Fruit fly (Drosophila melanogaster) whole organism, prepupa: ENCODE measurements around the gene CG14285.

ENCODE experiments used
- Blimp-1 ChIP-seq: fragments of 200-800 bp; sonication (Bioruptor generic); optimal IDR thresholded peaks from 3 replicates; lab custom pipeline; 2017; ENCODE audit warnings: missing biosample characterization, missing genetic modification characterization, mild to moderate bottlenecking, moderate library complexity, missing genetic modification reagents
- CG10631 ChIP-seq: fragments of 200-800 bp; sonication (Bioruptor generic); optimal IDR thresholded peaks from 2 replicates; lab custom pipeline; 2016; ENCODE audit warnings: missing biosample characterization, missing genetic modification characterization
- CG10669 ChIP-seq: fragments of 200-800 bp; sonication (Bioruptor generic); optimal IDR thresholded peaks from 3 replicates; lab custom pipeline; 2018; ENCODE audit warnings: missing biosample characterization, mild to moderate bottlenecking, missing genetic modification characterization, moderate library complexity
- CG11294 ChIP-seq: fragments of 200-800 bp; sonication (Bioruptor generic); IDR thresholded peaks from 2 replicates; pipeline ENCODE4 v1.3.6; 2022; ENCODE audit warnings: missing biosample characterization, missing genetic modification characterization
- CG11762 ChIP-seq: fragments of 200-800 bp; sonication (Bioruptor generic); optimal IDR thresholded peaks from 3 replicates; lab custom pipeline; 2016; ENCODE audit warnings: missing biosample characterization, missing genetic modification characterization; ENCODE audit not compliant: insufficient read depth
- CG11902 ChIP-seq: fragments of 200-800 bp; sonication (Bioruptor generic); optimal IDR thresholded peaks from 3 replicates; lab custom pipeline; 2016; ENCODE audit warnings: missing biosample characterization, missing genetic modification characterization
- CG1621 ChIP-seq: fragments of 200-800 bp; sonication (Bioruptor generic); optimal IDR thresholded peaks from 3 replicates; lab custom pipeline; 2018; ENCODE audit warnings: missing biosample characterization, mild to moderate bottlenecking, missing genetic modification characterization
- CG16779 ChIP-seq: fragments of 200-800 bp; sonication (Bioruptor generic); optimal IDR thresholded peaks from 3 replicates; lab custom pipeline; 2017; ENCODE audit warnings: missing biosample characterization, mild to moderate bottlenecking, missing genetic modification characterization
- CG31627 ChIP-seq: fragments of 200-800 bp; sonication (Bioruptor generic); optimal IDR thresholded peaks from 3 replicates; lab custom pipeline; 2016; ENCODE audit warnings: missing biosample characterization, missing genetic modification characterization
- CG34406 ChIP-seq: fragments of 200-800 bp; sonication (Bioruptor generic); optimal IDR thresholded peaks from 3 replicates; lab custom pipeline; 2016; ENCODE audit warnings: missing biosample characterization, missing genetic modification characterization
- CG3919 ChIP-seq: fragments of 200-800 bp; sonication (Bioruptor generic); optimal IDR thresholded peaks from 3 replicates; lab custom pipeline; 2016; ENCODE audit warnings: missing biosample characterization, missing genetic modification characterization
- CG6163 ChIP-seq: fragments of 200-800 bp; sonication (Bioruptor generic); IDR thresholded peaks from 3 replicates; pipeline ENCODE4 v1.3.6; 2022; ENCODE audit warnings: missing biosample characterization, missing genetic modification characterization
- CG6276 ChIP-seq: fragments of 200-800 bp; sonication (Bioruptor generic); optimal IDR thresholded peaks from 2 replicates; lab custom pipeline; 2017; ENCODE audit warnings: missing biosample characterization, mild to moderate bottlenecking, missing genetic modification characterization
- CG6808 ChIP-seq: fragments of 200-800 bp; sonication (Bioruptor generic); optimal IDR thresholded peaks from 3 replicates; lab custom pipeline; 2017; ENCODE audit warnings: missing biosample characterization, missing genetic modification characterization, mild to moderate bottlenecking, moderate library complexity, missing genetic modification reagents
- CG8119 ChIP-seq: fragments of 200-800 bp; sonication (Bioruptor generic); IDR thresholded peaks from 3 replicates; pipeline ENCODE4 v1.3.6; 2022; ENCODE audit warnings: missing biosample characterization, missing genetic modification characterization
- CG8319 ChIP-seq: fragments of 200-800 bp; sonication (Bioruptor generic); optimal IDR thresholded peaks from 3 replicates; lab custom pipeline; 2016; ENCODE audit warnings: missing biosample characterization, missing genetic modification characterization
- CG8632 ChIP-seq: fragments of 200-800 bp; sonication (Bioruptor generic); optimal IDR thresholded peaks from 3 replicates; lab custom pipeline; 2016; ENCODE audit warnings: missing biosample characterization, missing genetic modification characterization
- Eip75B ChIP-seq: fragments of 200-800 bp; sonication (Bioruptor generic); optimal IDR thresholded peaks from 3 replicates; lab custom pipeline; 2016; ENCODE audit warnings: missing biosample characterization, missing genetic modification characterization
- Eip78C ChIP-seq: fragments of 200-800 bp; sonication (Bioruptor generic); peaks from one replicate; lab custom pipeline; 2016; ENCODE audit warnings: missing biosample characterization, missing genetic modification characterization
- Eip93F ChIP-seq: fragments of 200-800 bp; sonication (Bioruptor generic); optimal IDR thresholded peaks from 2 replicates; lab custom pipeline; 2016; ENCODE audit warnings: missing biosample characterization, mild to moderate bottlenecking, missing genetic modification characterization
- Ets21C ChIP-seq: fragments of 200-800 bp; sonication (Bioruptor generic); optimal IDR thresholded peaks from 3 replicates; lab custom pipeline; 2016; ENCODE audit warnings: missing biosample characterization, missing genetic modification characterization
- Ets96B ChIP-seq: fragments of 200-800 bp; optimal IDR thresholded peaks from 2 replicates; lab custom pipeline; 2019; ENCODE audit warnings: missing biosample characterization, mild to moderate bottlenecking, missing genetic modification characterization, moderate library complexity
- Gug ChIP-seq: fragments of 200-800 bp; sonication (Bioruptor generic); IDR thresholded peaks from 2 replicates; pipeline ENCODE4 v1.3.6; 2022; ENCODE audit warnings: missing biosample characterization, missing genetic modification characterization
- Hr38 ChIP-seq: sonication (Bioruptor generic); optimal IDR thresholded peaks from 2 replicates; lab custom pipeline; 2016; ENCODE audit warnings: missing biosample characterization, missing genetic modification characterization
- Hr39 ChIP-seq: fragments of 200-800 bp; sonication (Bioruptor generic); optimal IDR thresholded peaks from 2 replicates; lab custom pipeline; 2016; ENCODE audit warnings: missing biosample characterization, missing genetic modification characterization
- Hr4 ChIP-seq: fragments of 200-800 bp; sonication (Bioruptor generic); optimal IDR thresholded peaks from 3 replicates; lab custom pipeline; 2016; ENCODE audit warnings: missing biosample characterization, missing genetic modification characterization
- Met ChIP-seq: fragments of 200-800 bp; sonication (Bioruptor generic); optimal IDR thresholded peaks from 3 replicates; lab custom pipeline; 2016; ENCODE audit warnings: missing biosample characterization, missing genetic modification characterization
- Smox ChIP-seq: fragments of 200-800 bp; sonication (Bioruptor generic); optimal IDR thresholded peaks from 3 replicates; lab custom pipeline; 2016; ENCODE audit warnings: missing biosample characterization, missing genetic modification characterization
- Sox102F ChIP-seq: fragments of 200-800 bp; sonication (Bioruptor generic); optimal IDR thresholded peaks from 2 replicates; lab custom pipeline; 2016; ENCODE audit warnings: missing biosample characterization, mild to moderate bottlenecking, missing genetic modification characterization
- Sox14 ChIP-seq: fragments of 200-800 bp; sonication (Bioruptor generic); optimal IDR thresholded peaks from 3 replicates; lab custom pipeline; 2016; ENCODE audit warnings: missing biosample characterization, missing genetic modification characterization
- achi ChIP-seq: fragments of 200-800 bp; sonication (Bioruptor generic); optimal IDR thresholded peaks from 3 replicates; lab custom pipeline; 2016; ENCODE audit warnings: missing biosample characterization, missing genetic modification characterization
- acj6 ChIP-seq: fragments of 200-800 bp; sonication (Bioruptor generic); optimal IDR thresholded peaks from 3 replicates; lab custom pipeline; 2016; ENCODE audit warnings: missing biosample characterization, missing genetic modification characterization
- cyc ChIP-seq: fragments of 200-800 bp; sonication (Bioruptor generic); optimal IDR thresholded peaks from 3 replicates; lab custom pipeline; 2016; ENCODE audit warnings: missing biosample characterization, missing genetic modification characterization
- dsx ChIP-seq: fragments of 200-800 bp; optimal IDR thresholded peaks from 3 replicates; lab custom pipeline; 2019; ENCODE audit warnings: missing biosample characterization, mild to moderate bottlenecking, missing genetic modification characterization, moderate library complexity; ENCODE audit not compliant: poor library complexity, severe bottlenecking
- eg ChIP-seq: fragments of 200-800 bp; sonication (Bioruptor generic); IDR thresholded peaks from 3 replicates; pipeline ENCODE4 v1.3.6; 2022; ENCODE audit warnings: missing biosample characterization, missing genetic modification characterization
- esn ChIP-seq: fragments of 200-800 bp; sonication (Bioruptor generic); optimal IDR thresholded peaks from 2 replicates; lab custom pipeline; 2016; ENCODE audit warnings: missing biosample characterization, mild to moderate bottlenecking, missing genetic modification characterization, moderate library complexity
- fd59A ChIP-seq: fragments of 200-800 bp; sonication (Bioruptor generic); optimal IDR thresholded peaks from 2 replicates; lab custom pipeline; 2017; ENCODE audit warnings: missing biosample characterization, mild to moderate bottlenecking, missing genetic modification characterization, missing genetic modification reagents
- fd85E ChIP-seq: fragments of 200-800 bp; sonication (Bioruptor generic); optimal IDR thresholded peaks from 3 replicates; lab custom pipeline; 2016; ENCODE audit warnings: missing biosample characterization, missing genetic modification characterization
- fkh ChIP-seq: fragments of 200-800 bp; sonication (Bioruptor generic); optimal IDR thresholded peaks from 3 replicates; lab custom pipeline; 2017; ENCODE audit warnings: missing biosample characterization, mild to moderate bottlenecking, missing genetic modification characterization, moderate library complexity
- lz ChIP-seq: fragments of 200-800 bp; sonication (Bioruptor generic); optimal IDR thresholded peaks from 3 replicates; lab custom pipeline; 2016; ENCODE audit warnings: missing biosample characterization, missing genetic modification characterization
- net ChIP-seq: fragments of 200-800 bp; sonication (Bioruptor generic); optimal IDR thresholded peaks from 3 replicates; lab custom pipeline; 2016; ENCODE audit warnings: missing biosample characterization, missing genetic modification characterization
- pdm3 ChIP-seq: fragments of 200-800 bp; sonication (Bioruptor generic); optimal IDR thresholded peaks from 3 replicates; lab custom pipeline; 2016; ENCODE audit warnings: missing biosample characterization, missing genetic modification characterization
- spab ChIP-seq: fragments of 200-800 bp; sonication (Bioruptor generic); optimal IDR thresholded peaks from 2 replicates; lab custom pipeline; 2017; ENCODE audit warnings: missing biosample characterization, mild to moderate bottlenecking, missing genetic modification characterization, missing genetic modification reagents
- ss ChIP-seq, 2 experiments: fragments of 200-800 bp; sonication (Bioruptor generic); optimal IDR thresholded peaks; 2 replicates in 1 of 2; 3 replicates in 1 of 2; lab custom pipeline; 2017 to 2018; ENCODE audit warnings: mild to moderate bottlenecking in 2 of 2, missing biosample characterization in 2 of 2, missing genetic modification characterization in 2 of 2, moderate library complexity in 1 of 2
- topi ChIP-seq: fragments of 200-800 bp; sonication (Bioruptor generic); optimal IDR thresholded peaks from 3 replicates; lab custom pipeline; 2016; ENCODE audit warnings: missing biosample characterization, missing genetic modification characterization
- vri ChIP-seq: fragments of 200-800 bp; sonication (Bioruptor generic); optimal IDR thresholded peaks from 3 replicates; lab custom pipeline; 2016; ENCODE audit warnings: missing biosample characterization, mild to moderate bottlenecking, missing genetic modification characterization

Gene CG14285

DNA sequence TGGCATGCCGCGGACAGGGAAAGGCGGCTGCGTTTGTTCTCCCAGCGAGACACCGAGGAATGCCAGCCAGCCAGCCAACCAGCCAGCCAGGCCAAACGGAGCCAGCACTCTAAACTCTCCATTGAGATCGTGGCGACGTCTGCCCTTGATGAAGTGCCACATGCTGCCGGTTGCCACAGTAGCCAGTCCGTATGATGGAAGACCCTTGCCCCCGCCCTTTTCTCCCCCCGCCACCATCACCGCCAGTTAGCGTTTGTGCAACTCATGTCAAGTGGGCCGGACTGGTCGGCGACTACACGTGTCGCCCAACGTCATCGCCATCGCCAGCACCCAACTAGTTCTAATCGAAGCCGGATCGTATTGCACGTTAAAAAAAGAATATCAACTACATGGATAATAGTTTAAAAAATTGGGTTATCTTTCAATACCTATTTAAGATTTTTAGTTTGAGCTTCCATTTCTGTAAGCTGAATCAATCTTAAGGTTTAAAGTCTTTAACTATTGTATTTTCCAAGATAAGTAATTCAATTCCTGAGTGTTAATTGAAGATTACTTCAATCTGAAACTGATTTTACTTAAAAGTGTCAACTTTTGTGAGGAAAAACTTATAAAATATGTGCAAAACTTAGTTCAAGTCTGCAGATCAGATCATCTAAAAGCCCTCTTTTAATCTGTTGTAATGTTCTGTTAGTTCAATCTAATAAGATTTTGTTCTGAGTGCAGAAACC lies 45.5 kb downstream of the CG14285 start (continued):
- TF ChIP-seq CG10669 (GFP tag; lab: Kevin White, UChicago), result peak; percentile 27
- no peak for TF ChIP-seq CG11762 (GFP tag; lab: Kevin White, UChicago)
- no peak for TF ChIP-seq CG8632
- peak; percentile 0 for TF ChIP-seq Hr4
- TF ChIP-seq Gug, result no peak
- TF ChIP-seq esn, result no peak
- no peak for TF ChIP-seq lz (GFP tag; lab: Kevin White, UChicago)
- no peak for TF ChIP-seq CG6163 (GFP tag; lab: Robert Waterston, UW)
- no peak for TF ChIP-seq Hr38 (GFP tag; lab: Kevin White, UChicago)
- peak; percentile 22 for TF ChIP-seq CG16779
- TF ChIP-seq topi (GFP tag; lab: Kevin White, UChicago), result no peak
- TF ChIP-seq CG31627 (GFP tag; lab: Kevin White, UChicago), result no peak
- no peak; the same call in 2 of the 3 replicates for TF ChIP-seq eg (GFP tag; lab: Robert Waterston, UW)

DNA sequence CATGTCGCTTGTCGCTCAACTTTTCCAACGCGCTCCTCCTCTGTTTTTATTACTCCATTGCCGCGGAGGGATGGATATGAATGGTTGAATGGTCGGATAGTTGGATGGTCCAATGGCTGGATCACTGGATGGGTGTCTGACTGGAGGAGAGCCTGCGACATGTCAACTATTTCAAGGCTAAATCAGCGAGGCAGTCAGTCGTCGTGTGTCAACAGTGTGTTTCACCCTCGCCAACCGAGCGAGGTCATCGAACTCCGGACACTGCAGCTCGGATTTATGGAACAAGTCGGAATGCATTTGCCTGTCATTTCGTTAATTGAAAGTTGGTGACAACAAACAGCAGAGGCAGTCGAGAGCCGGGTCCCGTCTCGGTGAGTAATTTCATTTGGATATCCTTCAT lies 47.1 kb downstream of the CG14285 start:
- TF ChIP-seq cyc (GFP tag; lab: Kevin White, UChicago) (no peak), pdm3 (no peak), Smox (GFP tag; lab: Kevin White, UChicago) (no peak), topi (GFP tag; lab: Kevin White, UChicago) (no peak), Ets96B (tag; lab: Kevin White, UChicago) (no peak), achi (GFP tag; lab: Kevin White, UChicago) (no peak), acj6 (GFP tag; lab: Kevin White, UChicago) (no peak), dsx (no peak), Eip93F (GFP tag; lab: Kevin White, UChicago) (no peak), net (GFP tag; lab: Kevin White, UChicago) (no peak), CG16779 (no peak), Hr39 (GFP tag; lab: Kevin White, UChicago) (no peak), Sox14 (GFP tag; lab: Kevin White, UChicago) (no peak), CG11902 (GFP tag; lab: Kevin White, UChicago) (no peak), Gug (no peak), CG11762 (GFP tag; lab: Kevin White, UChicago) (no peak), CG6276 (GFP tag; lab: Kevin White, UChicago) (no peak)
- TF ChIP-seq, all 60 proteins: peak for 0

- peak; percentile 65 for TF ChIP-seq cyc (GFP tag; lab: Kevin White, UChicago)
- peak; percentile 79 for TF ChIP-seq topi (GFP tag; lab: Kevin White, UChicago)
- peak; percentile 91 for TF ChIP-seq Eip75B (GFP tag; lab: Kevin White, UChicago)
- TF ChIP-seq Sox102F (GFP tag; lab: Kevin White, UChicago), result peak; percentile 80
- TF ChIP-seq net (GFP tag; lab: Kevin White, UChicago), result peak; percentile 89
- TF ChIP-seq Eip78C, result peak; percentile 99
- TF ChIP-seq ss (GFP tag; optimal IDR thresholded peaks at IDR 0.05; lab: Kevin White, UChicago), result peak; percentile 92 to 95
- peak; percentile 94 for TF ChIP-seq CG8119 (GFP tag; lab: Robert Waterston, UW)
- TF ChIP-seq dsx, result peak; percentile 94
- peak; percentile 92 for TF ChIP-seq spab
- peak; percentile 23 for TF ChIP-seq fd85E (GFP tag; lab: Kevin White, UChicago)
- TF ChIP-seq CG1621 (tag; lab: Kevin White, UChicago), result peak; percentile 88
- peak; percentile 90 for TF ChIP-seq achi (GFP tag; lab: Kevin White, UChicago)
- peak; percentile 2 for TF ChIP-seq vri
- TF ChIP-seq fd59A (GFP tag; lab: Kevin White, UChicago), result peak; percentile 87
- peak; percentile 92 for TF ChIP-seq CG6808 (GFP tag; lab: Kevin White, UChicago)
- TF ChIP-seq Smox (GFP tag; lab: Kevin White, UChicago), result peak; percentile 77
- peak; percentile 89 for TF ChIP-seq CG11294
- peak; percentile 92 for TF ChIP-seq CG10669 (GFP tag; lab: Kevin White, UChicago)
- TF ChIP-seq CG16779, result peak; percentile 85
- no peak for TF ChIP-seq fkh (GFP tag; lab: Kevin White, UChicago)
- peak; percentile 87 for TF ChIP-seq CG10631
- TF ChIP-seq Blimp-1 (GFP tag; lab: Kevin White, UChicago), result peak; percentile 27
- TF ChIP-seq CG34406, result peak; percentile 84
- peak; percentile 91 for TF ChIP-seq Ets96B (tag; lab: Kevin White, UChicago)
- peak; percentile 62 for TF ChIP-seq CG8319 (GFP tag; lab: Kevin White, UChicago)
- peak; percentile 59 for TF ChIP-seq Ets21C (GFP tag; lab: Kevin White, UChicago)
- peak; percentile 79 for TF ChIP-seq Met
- TF ChIP-seq CG3919 (GFP tag; lab: Kevin White, UChicago), result peak; percentile 89
- TF ChIP-seq eg (GFP tag; lab: Robert Waterston, UW), result peak; percentile 91
Observed at dm6 chr3R:19073002-19073401, 48.1 kb downstream of the CG14285 start.
